Worm (Caenorhabditis elegans) whole organism, L3 larva: ENCODE results near the gene C27B7.7.

Experiments
- R02D3.7 ChIP-seq: fragments of 150-350 bp; optimal IDR thresholded peaks from 2 replicates; lab custom pipeline; 2014; ENCODE audit warnings: missing biosample characterization, missing genetic modification characterization
- ZK546.5 ChIP-seq: sonication (generic microtip); optimal IDR thresholded peaks from 2 replicates; lab custom pipeline; 2017; ENCODE audit warnings: missing biosample characterization, missing genetic modification characterization
- aly-2 ChIP-seq: fragments of 150-350 bp; optimal IDR thresholded peaks from 2 replicates; lab custom pipeline; 2014; ENCODE audit warnings: missing biosample characterization, missing genetic modification characterization
- ama-1 ChIP-seq: fragments of 150-350 bp; optimal IDR thresholded peaks from 2 replicates; lab custom pipeline; 2018
- ceh-16 ChIP-seq: sonication (generic microtip); optimal IDR thresholded peaks from 2 replicates; lab custom pipeline; 2017; ENCODE audit warnings: missing biosample characterization, missing genetic modification characterization
- ceh-82 ChIP-seq: fragments of 150-350 bp; optimal IDR thresholded peaks from 2 replicates; lab custom pipeline; 2014; ENCODE audit warnings: missing biosample characterization, missing genetic modification characterization
- ceh-9 ChIP-seq: sonication (generic microtip); optimal IDR thresholded peaks from 2 replicates; lab custom pipeline; 2018; ENCODE audit warnings: missing biosample characterization, missing genetic modification characterization
- egl-27 ChIP-seq: sonication (generic microtip); optimal IDR thresholded peaks from 4 replicates; lab custom pipeline; 2017; ENCODE audit warnings: missing biosample characterization, missing genetic modification reagents, missing genetic modification characterization
- elt-1 ChIP-seq: fragments of 150-350 bp; optimal IDR thresholded peaks from 2 replicates; lab custom pipeline; 2014; ENCODE audit warnings: missing biosample characterization, missing genetic modification characterization
- elt-2 ChIP-seq: sonication (generic microtip); optimal IDR thresholded peaks from 2 replicates; lab custom pipeline; 2016; ENCODE audit warnings: missing genetic modification reagents, mild to moderate bottlenecking, missing genetic modification characterization, missing compliant biosample characterization
- elt-3 ChIP-seq, 3 experiments: fragments of 150-350 bp in 1 of 3; sonication (generic microtip) in 2 of 3; optimal IDR thresholded peaks; 2 replicates in 2 of 3; 4 replicates in 1 of 3; lab custom pipeline; 2014 to 2017; ENCODE audit warnings: missing biosample characterization in 3 of 3, missing genetic modification characterization in 3 of 3
- eor-1 ChIP-seq, 2 experiments: fragments of 150-350 bp; optimal IDR thresholded peaks; 2 replicates each; lab custom pipeline; 2014 to 2018; ENCODE audit warnings: missing biosample characterization in 2 of 2, missing genetic modification characterization in 2 of 2
- fkh-10 ChIP-seq: sonication (generic microtip); optimal IDR thresholded peaks from 2 replicates; lab custom pipeline; 2017; ENCODE audit warnings: missing biosample characterization, missing genetic modification reagents, missing genetic modification characterization
- fkh-2 ChIP-seq: fragments of 150-350 bp; optimal IDR thresholded peaks from 2 replicates; lab custom pipeline; 2014; ENCODE audit warnings: missing biosample characterization, missing genetic modification reagents, missing genetic modification characterization
- hmg-11 ChIP-seq: sonication (generic microtip); optimal IDR thresholded peaks from 2 replicates; lab custom pipeline; 2016; ENCODE audit warnings: missing genetic modification characterization, missing compliant biosample characterization
- jun-1 ChIP-seq: fragments of 150-350 bp; optimal IDR thresholded peaks from 2 replicates; lab custom pipeline; 2014; ENCODE audit warnings: missing biosample characterization, missing genetic modification reagents, missing genetic modification characterization
- lsy-12 ChIP-seq: sonication (generic microtip); optimal IDR thresholded peaks from 2 replicates; lab custom pipeline; 2016; ENCODE audit warnings: mild to moderate bottlenecking, missing genetic modification characterization, missing compliant biosample characterization
- nfya-1 ChIP-seq: sonication (generic microtip); optimal IDR thresholded peaks from 2 replicates; lab custom pipeline; 2017; ENCODE audit warnings: missing genetic modification characterization, mild to moderate bottlenecking, missing compliant biosample characterization, antibody characterized with exemption, moderate library complexity; ENCODE audit not compliant: insufficient read depth
- nhr-11 ChIP-seq: fragments of 150-350 bp; optimal IDR thresholded peaks from 2 replicates; lab custom pipeline; 2014; ENCODE audit warnings: missing biosample characterization, missing genetic modification characterization
- nhr-12 ChIP-seq: fragments of 150-350 bp; optimal IDR thresholded peaks from 2 replicates; lab custom pipeline; 2014; ENCODE audit warnings: missing biosample characterization, missing genetic modification characterization
- nhr-23 ChIP-seq: fragments of 150-350 bp; optimal IDR thresholded peaks from 2 replicates; lab custom pipeline; 2014; ENCODE audit warnings: missing biosample characterization, missing genetic modification reagents, missing genetic modification characterization
- nhr-237 ChIP-seq: fragments of 150-350 bp; optimal IDR thresholded peaks from 2 replicates; lab custom pipeline; 2014; ENCODE audit warnings: missing biosample characterization, missing genetic modification characterization
- nhr-25 ChIP-seq: sonication (generic microtip); optimal IDR thresholded peaks from 2 replicates; lab custom pipeline; 2017; ENCODE audit warnings: missing biosample characterization, missing genetic modification characterization
- nhr-28 ChIP-seq: fragments of 150-350 bp; optimal IDR thresholded peaks from 2 replicates; lab custom pipeline; 2014; ENCODE audit warnings: missing biosample characterization, missing genetic modification characterization
- nhr-43 ChIP-seq: sonication (generic microtip); optimal IDR thresholded peaks from 2 replicates; lab custom pipeline; 2016; ENCODE audit warnings: mild to moderate bottlenecking, missing genetic modification characterization, missing compliant biosample characterization; ENCODE audit not compliant: poor library complexity, severe bottlenecking
- nhr-67 ChIP-seq: fragments of 150-350 bp; optimal IDR thresholded peaks from 2 replicates; lab custom pipeline; 2014; ENCODE audit warnings: missing biosample characterization, missing genetic modification characterization
- nhr-76 ChIP-seq: fragments of 150-350 bp; sonication (generic microtip); optimal IDR thresholded peaks from 5 replicates; lab custom pipeline; 2014; ENCODE audit warnings: missing biosample characterization, missing genetic modification characterization
- pha-4 ChIP-seq: fragments of 150-350 bp; optimal IDR thresholded peaks from 2 replicates; lab custom pipeline; 2014; ENCODE audit warnings: missing biosample characterization, missing genetic modification reagents, missing genetic modification characterization
- pqm-1 ChIP-seq: fragments of 150-350 bp; optimal IDR thresholded peaks from 2 replicates; lab custom pipeline; 2017; ENCODE audit warnings: missing biosample characterization, missing genetic modification characterization, inconsistent platforms
- sea-2 ChIP-seq: fragments of 150-350 bp; sonication (generic microtip); optimal IDR thresholded peaks from 4 replicates; lab custom pipeline; 2014; ENCODE audit warnings: missing biosample characterization, missing genetic modification reagents, missing genetic modification characterization
- snpc-4 ChIP-seq: fragments of 150-350 bp; optimal IDR thresholded peaks from 2 replicates; lab custom pipeline; 2014; ENCODE audit warnings: missing biosample characterization, missing genetic modification characterization
- tbx-2 ChIP-seq: sonication (generic microtip); optimal IDR thresholded peaks from 2 replicates; lab custom pipeline; 2016; ENCODE audit warnings: mild to moderate bottlenecking, missing genetic modification characterization, missing compliant biosample characterization
- unc-62 ChIP-seq: fragments of 150-350 bp; sonication (generic microtip); optimal IDR thresholded peaks from 4 replicates; lab custom pipeline; 2014; ENCODE audit warnings: missing biosample characterization, missing genetic modification reagents, missing genetic modification characterization
- zag-1 ChIP-seq: fragments of 150-350 bp; optimal IDR thresholded peaks from 2 replicates; lab custom pipeline; 2014; ENCODE audit warnings: missing biosample characterization, missing genetic modification characterization
- ztf-11 ChIP-seq: fragments of 150-350 bp; optimal IDR thresholded peaks from 2 replicates; lab custom pipeline; 2014; ENCODE audit warnings: missing biosample characterization, missing genetic modification characterization
- ztf-4 ChIP-seq: fragments of 150-350 bp; optimal IDR thresholded peaks from 2 replicates; lab custom pipeline; 2014; ENCODE audit warnings: missing biosample characterization, missing genetic modification characterization

The C27B7.7 gene

DNA sequence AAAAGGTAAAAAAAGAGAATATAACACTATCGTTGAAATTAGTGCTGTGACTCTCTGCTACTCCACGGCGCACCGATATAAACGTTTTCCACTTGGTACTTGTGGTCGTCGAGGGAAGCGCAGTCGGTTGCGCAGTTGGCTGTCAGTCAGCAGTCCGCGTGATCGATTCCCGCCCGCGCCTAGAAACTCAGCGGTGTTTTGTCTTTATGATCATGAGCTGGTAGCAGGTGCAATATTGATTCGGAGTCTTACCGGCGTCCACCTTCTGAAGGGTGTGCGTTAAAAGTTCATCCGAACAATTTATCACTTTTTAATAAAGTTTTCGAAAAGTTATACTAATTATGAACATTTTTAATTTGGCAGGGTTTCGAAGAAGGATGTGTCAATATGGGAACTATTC is 20.2 kb downstream of the C27B7.7 start (continued):
- TF ChIP-seq lsy-12 (tag; lab: Kevin White, UChicago) (peak; percentile 73), nhr-23 (peak; percentile 73), aly-2 (tag; lab: Kevin White, UChicago) (no peak), ztf-11 (tag; lab: Kevin White, UChicago) (no peak), ceh-9 (tag; lab: Kevin White, UChicago) (no peak), sea-2 (GFP tag; lab: Kevin White, UChicago) (no peak), zag-1 (no peak), tbx-2 (peak; percentile 58), nhr-43 (peak; percentile 83), nhr-76 (no peak), ztf-4 (tag; lab: Kevin White, UChicago) (peak; percentile 57), ceh-82 (tag; lab: Kevin White, UChicago) (no peak), R02D3.7 (peak; percentile 57), ZK546.5 (tag; lab: Kevin White, UChicago) (no peak), fkh-2 (tag; lab: Kevin White, UChicago) (no peak), nhr-12 (tag; lab: Kevin White, UChicago) (no peak), nfya-1 (tag; lab: Kevin White, UChicago) (peak; percentile 67), nhr-25 (tag; lab: Kevin White, UChicago) (peak; percentile 81)

DNA sequence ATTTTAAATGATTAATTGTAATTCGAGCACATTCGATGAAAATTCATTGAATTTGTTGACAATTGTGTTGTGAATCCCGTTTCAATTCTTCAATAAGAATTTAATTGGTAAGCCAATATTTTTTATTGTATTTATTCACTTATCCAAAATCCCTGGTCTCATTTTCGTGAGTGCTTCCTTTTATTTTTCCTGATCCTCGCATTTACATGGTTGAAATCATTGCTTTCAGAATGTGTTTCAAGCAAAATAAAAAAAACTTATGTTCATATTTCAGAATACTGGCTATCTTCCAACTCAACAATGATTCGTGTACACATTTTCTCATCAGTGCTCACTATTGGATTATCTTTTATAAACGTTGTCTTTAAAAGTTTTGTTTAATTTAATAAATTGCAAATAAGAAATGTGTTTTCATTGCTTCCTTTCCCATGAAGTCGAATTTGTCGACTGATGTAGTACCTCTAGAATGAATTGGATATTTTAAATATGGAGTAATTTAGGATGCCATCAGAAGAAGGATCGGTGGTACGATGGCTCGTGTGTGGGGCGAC is 23.2 kb downstream of the C27B7.7 start, which contains the start of the genes D1046.18 and slc-25A26:
D1046.18 (plus strand) TSS at position 301 of the 551 bp plus-strand sequence.
slc-25A26 (plus strand) TSS at position 501 of the 551 bp plus-strand sequence.
- TF ChIP-seq jun-1 (tag; lab: Kevin White, UChicago) (no peak), R02D3.7 (no peak), nhr-12 (tag; lab: Kevin White, UChicago) (no peak), ama-1 (lab: Kevin White, UChicago) (no peak), sea-2 (GFP tag; lab: Kevin White, UChicago) (no peak), eor-1 (tag; optimal IDR thresholded peaks at IDR 0.05; lab: Kevin White, UChicago) (no peak), nhr-76 (no peak), ztf-4 (tag; lab: Kevin White, UChicago) (no peak), ceh-82 (tag; lab: Kevin White, UChicago) (no peak), elt-3 (tag; optimal IDR thresholded peaks at IDR 0.05; lab: Kevin White, UChicago) (no peak), elt-2 (tag; lab: Kevin White, UChicago) (no peak), pqm-1 (tag; lab: Kevin White, UChicago) (no peak), fkh-10 (no peak), nhr-237 (no peak), ceh-16 (no peak), snpc-4 (tag; lab: Kevin White, UChicago) (no peak), fkh-2 (tag; lab: Kevin White, UChicago) (no peak), egl-27 (tag; lab: Kevin White, UChicago) (no peak), pha-4 (tag; lab: Kevin White, UChicago) (no peak), unc-62 (GFP tag; lab: Kevin White, UChicago) (no peak)

DNA sequence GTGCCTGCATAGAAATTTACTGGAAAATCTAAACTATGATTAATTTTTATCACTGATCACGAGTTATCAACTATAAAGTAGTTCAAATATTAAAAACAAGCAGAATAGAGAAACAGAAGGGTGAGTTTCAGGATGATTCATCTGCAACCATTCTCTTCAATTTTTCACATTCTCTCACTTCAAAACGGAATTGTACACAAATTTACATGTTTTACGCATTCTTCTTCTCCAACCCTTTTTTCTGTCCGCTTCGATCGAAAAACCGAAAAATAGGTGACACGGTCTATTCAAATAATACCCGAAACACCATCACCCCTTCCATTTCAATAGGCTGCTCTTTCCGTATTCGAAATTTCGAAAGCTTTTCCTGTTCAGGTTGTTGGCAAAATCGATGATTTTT is 26.7 kb downstream of the C27B7.7 start, which contains the start of gene D1046.4:
D1046.4 (plus strand) TSS at position 301 of the 400 bp plus-strand sequence.
- TF ChIP-seq elt-1 (no peak), nhr-43 (no peak), nhr-76 (no peak), nhr-23 (no peak), lsy-12 (tag; lab: Kevin White, UChicago) (no peak), fkh-2 (tag; lab: Kevin White, UChicago) (no peak), pha-4 (tag; lab: Kevin White, UChicago) (no peak), hmg-11 (tag; lab: Kevin White, UChicago) (no peak), tbx-2 (no peak), ceh-9 (tag; lab: Kevin White, UChicago) (no peak), nhr-12 (tag; lab: Kevin White, UChicago) (no peak), nhr-28 (tag; lab: Kevin White, UChicago) (no peak), ztf-11 (tag; lab: Kevin White, UChicago) (no peak), elt-3 (tag; optimal IDR thresholded peaks at IDR 0.05; lab: Kevin White, UChicago) (no peak)
- TF ChIP-seq, all 47 proteins: peak for 0

DNA sequence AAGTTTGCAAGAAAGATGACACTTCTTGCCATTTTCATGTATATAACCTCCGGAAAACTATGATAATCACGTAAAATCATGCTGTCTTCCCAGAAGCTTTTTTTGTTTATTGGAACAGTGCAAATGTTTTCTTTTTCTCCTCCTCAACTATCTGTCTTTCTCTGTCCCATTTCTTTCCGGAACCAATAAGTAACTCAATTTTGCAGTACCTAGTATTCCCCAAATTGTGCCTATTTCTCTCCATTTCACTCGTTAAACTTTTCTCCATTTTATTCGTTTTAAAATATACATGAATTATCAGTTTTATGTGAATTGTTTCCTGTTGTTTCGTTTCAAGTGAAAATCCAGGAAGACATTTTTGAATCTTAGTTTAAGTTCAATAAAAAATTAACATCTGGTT is 36.6 kb downstream of the C27B7.7 start:
- TF ChIP-seq nhr-11 (tag; lab: Kevin White, UChicago) (no peak), fkh-10 (peak; percentile 43), nhr-67 (tag; lab: Kevin White, UChicago) (no peak)
